Worm (Caenorhabditis elegans) whole organism, L4 larva: ENCODE results near the gene F56H9.2.

Experiments
- D1046.2 ChIP-seq: fragments of 200-800 bp; sonication (Bioruptor generic); IDR thresholded peaks from 2 replicates; pipeline ENCODE4 v1.3.6; 2022; ENCODE audit warnings: missing genetic modification characterization, missing compliant biosample characterization
- F37D6.2 ChIP-seq: sonication (generic microtip); optimal IDR thresholded peaks from 2 replicates; lab custom pipeline; 2016; ENCODE audit warnings: mild to moderate bottlenecking, missing genetic modification characterization, missing compliant biosample characterization
- F49E8.2 ChIP-seq: sonication (generic microtip); optimal IDR thresholded peaks from 2 replicates; lab custom pipeline; 2016; ENCODE audit warnings: missing compliant biosample characterization, mild to moderate bottlenecking, missing genetic modification characterization, borderline replicate concordance
- R02D3.7 ChIP-seq: fragments of 150-350 bp; sonication (generic microtip); optimal IDR thresholded peaks from 3 replicates; lab custom pipeline; 2014; ENCODE audit warnings: missing biosample characterization, missing genetic modification characterization
- Y105C5A.15 ChIP-seq: fragments of 200-800 bp; sonication (Bioruptor generic); IDR thresholded peaks from 2 replicates; pipeline ENCODE4 v1.3.6; 2022; ENCODE audit warnings: missing genetic modification characterization, missing compliant biosample characterization
- Y75B8A.6 ChIP-seq: fragments of 200-800 bp; sonication (Bioruptor generic); IDR thresholded peaks from 2 replicates; pipeline ENCODE4 v1.3.6; 2022; ENCODE audit warnings: missing genetic modification reagents, missing genetic modification characterization, missing compliant biosample characterization
- ZK546.5 ChIP-seq, 2 experiments: sonication (generic microtip); optimal IDR thresholded peaks; 2 replicates each; lab custom pipeline; 2017; ENCODE audit warnings: missing biosample characterization in 2 of 2, missing genetic modification characterization in 2 of 2
- aha-1 ChIP-seq: fragments of 150-350 bp; peaks from one replicate; lab custom pipeline; 2014; ENCODE audit warnings: missing biosample characterization, missing genetic modification characterization
- aly-2 ChIP-seq: sonication (generic microtip); optimal IDR thresholded peaks from 2 replicates; lab custom pipeline; 2018; ENCODE audit warnings: missing biosample characterization, missing genetic modification characterization
- ceh-32 ChIP-seq: sonication (generic microtip); optimal IDR thresholded peaks from 2 replicates; lab custom pipeline; 2016; ENCODE audit warnings: mild to moderate bottlenecking, missing genetic modification characterization, missing compliant biosample characterization; ENCODE audit not compliant: poor library complexity
- ctbp-1 ChIP-seq: fragments of 200-800 bp; sonication (Bioruptor generic); IDR thresholded peaks from 2 replicates; pipeline ENCODE4 v1.3.6; 2022; ENCODE audit warnings: missing genetic modification reagents, missing genetic modification characterization, missing compliant biosample characterization
- daf-16 ChIP-seq, 3 experiments: sonication (generic microtip); optimal IDR thresholded peaks; 2 replicates each; lab custom pipeline; 2016 to 2017; ENCODE audit warnings: missing genetic modification characterization in 3 of 3, missing genetic modification reagents in 3 of 3, mild to moderate bottlenecking in 2 of 3, missing compliant biosample characterization in 2 of 3, missing biosample characterization in 1 of 3, moderate library complexity in 1 of 3
- daf-8 ChIP-seq: fragments of 200-800 bp; sonication (Bioruptor generic); IDR thresholded peaks from 2 replicates; pipeline ENCODE4 v1.3.6; 2022; ENCODE audit warnings: missing genetic modification characterization, missing compliant biosample characterization
- dmd-6 ChIP-seq: fragments of 200-800 bp; sonication (Bioruptor generic); IDR thresholded peaks from 2 replicates; pipeline ENCODE4 v1.3.6; 2022; ENCODE audit warnings: missing genetic modification reagents, missing genetic modification characterization, missing compliant biosample characterization
- dmd-8 ChIP-seq: fragments of 200-800 bp; sonication (Bioruptor generic); IDR thresholded peaks from 2 replicates; pipeline ENCODE4 v1.3.6; 2022; ENCODE audit warnings: missing genetic modification characterization, missing compliant biosample characterization
- dve-1 ChIP-seq: sonication (generic microtip); optimal IDR thresholded peaks from 2 replicates; lab custom pipeline; 2017; ENCODE audit warnings: antibody characterized with exemption, mild to moderate bottlenecking, missing genetic modification characterization, missing compliant biosample characterization; ENCODE audit not compliant: insufficient read depth
- egl-27 ChIP-seq: sonication (generic microtip); optimal IDR thresholded peaks from 3 replicates; lab custom pipeline; 2017; ENCODE audit warnings: missing biosample characterization, missing genetic modification reagents, missing genetic modification characterization
- egl-43 ChIP-seq: fragments of 200-800 bp; sonication (Bioruptor generic); IDR thresholded peaks from 2 replicates; pipeline ENCODE4 v1.3.6; 2022; ENCODE audit warnings: missing genetic modification reagents, missing genetic modification characterization, missing compliant biosample characterization
- lin-39 ChIP-seq: fragments of 150-350 bp; optimal IDR thresholded peaks from 2 replicates; lab custom pipeline; 2014; ENCODE audit warnings: missing biosample characterization, missing genetic modification reagents, missing genetic modification characterization
- lsy-2 ChIP-seq, 2 experiments: fragments of 150-350 bp in 1 of 2; sonication (generic microtip) in 1 of 2; optimal IDR thresholded peaks; 2 replicates each; lab custom pipeline; 2014 to 2017; ENCODE audit warnings: missing biosample characterization in 2 of 2, missing genetic modification characterization in 2 of 2
- madf-5 ChIP-seq, 2 experiments: fragments of 200-800 bp; sonication (Bioruptor generic); IDR thresholded peaks; 2 replicates each; pipeline ENCODE4 v1.3.6; 2022; ENCODE audit warnings: missing compliant biosample characterization in 2 of 2, missing genetic modification characterization in 2 of 2
- madf-9 ChIP-seq: fragments of 200-800 bp; sonication (Bioruptor generic); conservative IDR thresholded peaks from 2 replicates; pipeline ENCODE4 v1.3.6; 2022; ENCODE audit warnings: missing genetic modification reagents, missing genetic modification characterization, missing compliant biosample characterization
- mdt-29 ChIP-seq: fragments of 200-800 bp; sonication (Bioruptor generic); IDR thresholded peaks from 2 replicates; pipeline ENCODE4 v1.3.6; 2022; ENCODE audit warnings: missing genetic modification reagents, missing genetic modification characterization, missing compliant biosample characterization
- mxl-2 ChIP-seq: fragments of 200-800 bp; sonication (Bioruptor generic); conservative IDR thresholded peaks from 2 replicates; pipeline ENCODE4 v1.3.6; 2022; ENCODE audit warnings: missing genetic modification reagents, missing genetic modification characterization, missing compliant biosample characterization
- mxl-3 ChIP-seq: fragments of 200-800 bp; sonication (Bioruptor generic); optimal IDR thresholded peaks from 2 replicates; lab custom pipeline; 2018; ENCODE audit warnings: mild to moderate bottlenecking, missing genetic modification characterization, missing compliant biosample characterization
- nhr-10 ChIP-seq: fragments of 150-350 bp; optimal IDR thresholded peaks from 2 replicates; lab custom pipeline; 2014; ENCODE audit warnings: missing biosample characterization, missing genetic modification characterization
- nhr-28 ChIP-seq: fragments of 150-350 bp; optimal IDR thresholded peaks from 2 replicates; lab custom pipeline; 2014; ENCODE audit warnings: missing biosample characterization, missing genetic modification characterization
- nhr-42 ChIP-seq: fragments of 200-800 bp; sonication (Bioruptor generic); IDR thresholded peaks from 2 replicates; pipeline ENCODE4 v1.3.6; 2022; ENCODE audit warnings: missing genetic modification characterization, missing compliant biosample characterization
- nhr-48 ChIP-seq: sonication (generic microtip); optimal IDR thresholded peaks from 2 replicates; lab custom pipeline; 2016; ENCODE audit warnings: mild to moderate bottlenecking, missing genetic modification characterization, missing compliant biosample characterization
- nhr-6 ChIP-seq: fragments of 150-350 bp; optimal IDR thresholded peaks from 2 replicates; lab custom pipeline; 2014; ENCODE audit warnings: missing biosample characterization, missing genetic modification characterization
- nhr-76 ChIP-seq: fragments of 150-350 bp; optimal IDR thresholded peaks from 2 replicates; lab custom pipeline; 2014; ENCODE audit warnings: missing biosample characterization, missing genetic modification characterization
- nhr-77 ChIP-seq: fragments of 150-350 bp; optimal IDR thresholded peaks from 2 replicates; lab custom pipeline; 2014; ENCODE audit warnings: missing biosample characterization, missing genetic modification characterization
- pha-4 ChIP-seq, 2 experiments: fragments of 150-350 bp in 1 of 2; fragments of 200-800 bp in 1 of 2; sonication (Bioruptor generic) in 1 of 2; IDR thresholded peaks in 1 of 2; optimal IDR thresholded peaks in 1 of 2; 2 replicates each; pipeline versions ENCODE4 v1.3.6 to Lab custom; 2014 to 2022; ENCODE audit warnings: missing genetic modification characterization in 2 of 2, missing genetic modification reagents in 2 of 2, missing biosample characterization in 1 of 2, missing compliant biosample characterization in 1 of 2
- pqm-1 ChIP-seq: sonication (generic microtip); optimal IDR thresholded peaks from 2 replicates; lab custom pipeline; 2017; ENCODE audit warnings: missing biosample characterization, missing genetic modification characterization
- unc-130 ChIP-seq: sonication (generic microtip); optimal IDR thresholded peaks from 2 replicates; lab custom pipeline; 2016; ENCODE audit warnings: missing genetic modification reagents, missing genetic modification characterization, missing compliant biosample characterization
- zip-2 ChIP-seq: fragments of 150-350 bp; optimal IDR thresholded peaks from 2 replicates; lab custom pipeline; 2014; ENCODE audit warnings: missing biosample characterization, missing genetic modification characterization

Gene F56H9.2

ce11 chrV:12649213-12649612 is 11.8 kb downstream of the F56H9.2 start, which contains the start of gene gpa-9:
gpa-9 (minus strand) TSS chrV:12649313.
- TF ChIP-seq mdt-29 (GFP tag; lab: Robert Waterston, UW) (no peak), nhr-10 (tag; lab: Kevin White, UChicago) (no peak), ceh-32 (tag; lab: Kevin White, UChicago) (no peak), Y105C5A.15 (no peak), zip-2 (tag; lab: Kevin White, UChicago) (no peak), daf-8 (GFP tag; lab: Robert Waterston, UW) (no peak), nhr-28 (tag; lab: Kevin White, UChicago) (no peak), Y75B8A.6 (GFP tag; lab: Robert Waterston, UW) (no peak), ZK546.5 (tag; optimal IDR thresholded peaks at IDR 0.05; lab: Kevin White, UChicago) (no peak), nhr-76 (no peak), aha-1 (tag; lab: Kevin White, UChicago) (no peak), lin-39 (no peak), F37D6.2 (tag; lab: Kevin White, UChicago) (no peak), daf-16 (GFP tag; optimal IDR thresholded peaks at IDR 0.05; lab: Kevin White, UChicago) (no peak), daf-16 (tag; optimal IDR thresholded peaks at IDR 0.05; lab: Kevin White, UChicago) (no peak), dve-1 (tag; lab: Kevin White, UChicago) (no peak), madf-9 (GFP tag; lab: Robert Waterston, UW) (no peak), nhr-42 (GFP tag; lab: Robert Waterston, UW) (no peak)

ce11 chrV:12649636-12650035 is 12.2 kb downstream of the F56H9.2 start, which contains the start of gene lin-25:
lin-25 (plus strand) TSS chrV:12649925.
- TF ChIP-seq dmd-6 (GFP tag; lab: Robert Waterston, UW) (no peak), nhr-6 (tag; lab: Kevin White, UChicago) (peak; percentile 36), pqm-1 (tag; lab: Kevin White, UChicago) (peak; percentile 27), nhr-28 (tag; lab: Kevin White, UChicago) (peak; percentile 57), lsy-2 (tag; optimal IDR thresholded peaks at IDR 0.05; lab: Kevin White, UChicago) (peak in 1 of 2 experiments; percentile 54), mxl-3 (peak; percentile 52)

DNA sequence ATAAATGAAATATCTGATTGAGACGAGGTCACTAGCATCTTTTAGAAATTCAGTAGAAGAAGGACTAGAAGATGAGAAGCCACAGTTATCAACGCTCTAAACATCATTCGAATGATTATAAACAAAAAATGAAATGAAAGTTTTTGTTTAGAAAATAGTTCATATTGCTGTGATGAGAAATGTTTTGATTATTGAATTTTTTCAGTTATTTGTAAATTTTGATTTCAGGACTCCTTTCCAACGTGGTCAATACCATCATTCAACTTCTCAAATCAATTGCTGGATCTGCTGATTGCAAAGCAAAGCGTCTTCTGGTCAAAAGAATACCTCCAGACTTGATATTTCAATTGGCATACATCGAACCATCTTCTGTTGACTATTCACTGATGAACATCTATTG is 20.7 kb downstream of the F56H9.2 start, which contains the start of gene W05B10.6:
W05B10.6 (minus strand) TSS at position 101 of the 400 bp plus-strand sequence.
- TF ChIP-seq egl-43 (GFP tag; lab: Robert Waterston, UW), result no peak
- TF ChIP-seq ctbp-1 (GFP tag; lab: Robert Waterston, UW), result no peak
- TF ChIP-seq pha-4 (GFP tag; IDR thresholded peaks at IDR 0.05; lab: Robert Waterston, UW), result no peak
- TF ChIP-seq pha-4 (tag; optimal IDR thresholded peaks at IDR 0.05; lab: Kevin White, UChicago), result no peak
- no peak for TF ChIP-seq nhr-6 (tag; lab: Kevin White, UChicago)
- TF ChIP-seq F49E8.2 (tag; lab: Kevin White, UChicago), result no peak
- TF ChIP-seq egl-27 (tag; lab: Kevin White, UChicago), result no peak
- TF ChIP-seq madf-5 (GFP tag; IDR thresholded peaks at IDR 0.05; lab: Robert Waterston, UW), result no peak
- TF ChIP-seq nhr-77, result no peak
- TF ChIP-seq ZK546.5 (tag; optimal IDR thresholded peaks at IDR 0.05; lab: Kevin White, UChicago), result no peak
- no peak for TF ChIP-seq D1046.2
- TF ChIP-seq nhr-48 (tag; lab: Kevin White, UChicago), result no peak
- TF ChIP-seq unc-130, result no peak
- no peak for TF ChIP-seq dmd-8
- no peak for TF ChIP-seq aly-2
- TF ChIP-seq Y105C5A.15, result no peak
- no peak for TF ChIP-seq daf-8 (GFP tag; lab: Robert Waterston, UW)
- TF ChIP-seq mxl-2 (GFP tag; lab: Robert Waterston, UW), result no peak
- no peak for TF ChIP-seq dmd-6 (GFP tag; lab: Robert Waterston, UW)
- TF ChIP-seq R02D3.7 (tag; lab: Kevin White, UChicago), result no peak
- TF ChIP-seq nhr-42 (GFP tag; lab: Robert Waterston, UW), result no peak
- TF ChIP-seq, all 104 proteins: peak for 0
